Worm (Caenorhabditis elegans) whole organism, mixed stage, embryonic: ENCODE measurements around the gene efl-1.
"Not testable (repeated sequence)": the region's sequence is repeated elsewhere in the genome, so short reads cannot be mapped to it uniquely, and the experiment has no call there.

Source experiments
- M03D4.4 ChIP-seq: sonication (generic microtip); optimal IDR thresholded peaks from 2 replicates; lab custom pipeline; 2017; ENCODE audit warnings: mild to moderate bottlenecking, missing genetic modification characterization, missing compliant biosample characterization
- bed-3 ChIP-seq: fragments of 200-800 bp; sonication (Bioruptor generic); optimal IDR thresholded peaks from 3 replicates; lab custom pipeline; 2018; ENCODE audit warnings: mild to moderate bottlenecking, missing genetic modification characterization, moderate library complexity, missing compliant biosample characterization
- blmp-1 ChIP-seq: fragments of 150-350 bp; optimal IDR thresholded peaks from 2 replicates; lab custom pipeline; 2014; ENCODE audit warnings: missing biosample characterization, missing genetic modification characterization
- ceh-39 ChIP-seq: fragments of 150-350 bp; optimal IDR thresholded peaks from 2 replicates; lab custom pipeline; 2014; ENCODE audit warnings: missing biosample characterization, missing genetic modification characterization
- ceh-43 ChIP-seq: fragments of 200-800 bp; sonication (Bioruptor generic); optimal IDR thresholded peaks from 2 replicates; lab custom pipeline; 2018; ENCODE audit warnings: mild to moderate bottlenecking, missing genetic modification characterization, moderate library complexity, missing compliant biosample characterization
- ceh-83 ChIP-seq: fragments of 200-800 bp; sonication (Bioruptor generic); optimal IDR thresholded peaks from 2 replicates; lab custom pipeline; 2018; ENCODE audit warnings: mild to moderate bottlenecking, missing genetic modification characterization, missing compliant biosample characterization
- ces-1 ChIP-seq: fragments of 150-350 bp; optimal IDR thresholded peaks from 2 replicates; lab custom pipeline; 2014; ENCODE audit warnings: missing biosample characterization, missing genetic modification reagents, missing genetic modification characterization
- cnd-1 ChIP-seq: fragments of 200-800 bp; sonication (Bioruptor generic); optimal IDR thresholded peaks from 2 replicates; lab custom pipeline; 2018; ENCODE audit warnings: mild to moderate bottlenecking, missing genetic modification characterization, missing compliant biosample characterization
- drap-1 ChIP-seq: fragments of 200-800 bp; sonication (Bioruptor generic); optimal IDR thresholded peaks from 3 replicates; lab custom pipeline; 2018; ENCODE audit warnings: mild to moderate bottlenecking, missing genetic modification characterization, missing compliant biosample characterization
- elt-1 ChIP-seq: sonication (generic microtip); optimal IDR thresholded peaks from 2 replicates; lab custom pipeline; 2017; ENCODE audit warnings: missing genetic modification characterization, mild to moderate bottlenecking, missing compliant biosample characterization, antibody characterized with exemption, moderate library complexity, borderline replicate concordance; ENCODE audit not compliant: insufficient read depth
- elt-3 ChIP-seq: fragments of 150-350 bp; optimal IDR thresholded peaks from 2 replicates; lab custom pipeline; 2014; ENCODE audit warnings: missing biosample characterization, missing genetic modification characterization
- flh-1 ChIP-seq: fragments of 200-800 bp; sonication (Bioruptor generic); optimal IDR thresholded peaks from 2 replicates; lab custom pipeline; 2018; ENCODE audit warnings: mild to moderate bottlenecking, missing genetic modification characterization, moderate library complexity, missing compliant biosample characterization
- ham-2 ChIP-seq: fragments of 200-800 bp; sonication (Bioruptor generic); optimal IDR thresholded peaks from 2 replicates; lab custom pipeline; 2018; ENCODE audit warnings: mild to moderate bottlenecking, missing genetic modification characterization, missing compliant biosample characterization
- hlh-1 ChIP-seq: fragments of 150-350 bp; optimal IDR thresholded peaks from 2 replicates; lab custom pipeline; 2014; ENCODE audit warnings: missing biosample characterization, missing genetic modification reagents, missing genetic modification characterization
- lin-32 ChIP-seq: fragments of 200-800 bp; sonication (Bioruptor generic); optimal IDR thresholded peaks from 2 replicates; lab custom pipeline; 2018; ENCODE audit warnings: mild to moderate bottlenecking, missing genetic modification characterization, missing compliant biosample characterization
- mep-1 ChIP-seq: fragments of 150-350 bp; optimal IDR thresholded peaks from 2 replicates; lab custom pipeline; 2017; ENCODE audit warnings: missing biosample characterization, missing genetic modification reagents, missing genetic modification characterization, inconsistent platforms
- mls-2 ChIP-seq: sonication (generic microtip); optimal IDR thresholded peaks from 2 replicates; lab custom pipeline; 2016; ENCODE audit warnings: mild to moderate bottlenecking, missing genetic modification characterization, moderate library complexity, missing compliant biosample characterization
- nhr-12 ChIP-seq: fragments of 150-350 bp; optimal IDR thresholded peaks from 2 replicates; lab custom pipeline; 2014; ENCODE audit warnings: missing biosample characterization, missing genetic modification characterization
- nhr-2 ChIP-seq: fragments of 150-350 bp; optimal IDR thresholded peaks from 2 replicates; lab custom pipeline; 2014; ENCODE audit warnings: missing biosample characterization, missing genetic modification characterization
- nhr-28 ChIP-seq: fragments of 150-350 bp; optimal IDR thresholded peaks from 2 replicates; lab custom pipeline; 2014; ENCODE audit warnings: missing biosample characterization, missing genetic modification characterization
- nhr-76 ChIP-seq: sonication (generic microtip); optimal IDR thresholded peaks from 2 replicates; lab custom pipeline; 2017; ENCODE audit warnings: missing biosample characterization, missing genetic modification characterization
- sem-2 ChIP-seq: fragments of 200-800 bp; sonication (Bioruptor generic); optimal IDR thresholded peaks from 2 replicates; lab custom pipeline; 2018; ENCODE audit warnings: mild to moderate bottlenecking, missing genetic modification characterization, missing compliant biosample characterization
- sptf-1 ChIP-seq: sonication (generic microtip); optimal IDR thresholded peaks from 2 replicates; lab custom pipeline; 2017; ENCODE audit warnings: mild to moderate bottlenecking, missing genetic modification characterization, moderate library complexity, missing compliant biosample characterization
- tbx-8 ChIP-seq: fragments of 200-800 bp; sonication (Bioruptor generic); optimal IDR thresholded peaks from 2 replicates; lab custom pipeline; 2018; ENCODE audit warnings: mild to moderate bottlenecking, missing genetic modification characterization, moderate library complexity, missing compliant biosample characterization
- unc-120 ChIP-seq: sonication (generic microtip); optimal IDR thresholded peaks from 2 replicates; lab custom pipeline; 2017; ENCODE audit warnings: missing genetic modification characterization, missing compliant biosample characterization; ENCODE audit not compliant: poor library complexity, severe bottlenecking
- unc-39 ChIP-seq: fragments of 150-350 bp; optimal IDR thresholded peaks from 2 replicates; lab custom pipeline; 2014; ENCODE audit warnings: missing biosample characterization, missing genetic modification characterization
- unc-62 ChIP-seq: fragments of 150-350 bp; optimal IDR thresholded peaks from 2 replicates; lab custom pipeline; 2014; ENCODE audit warnings: missing biosample characterization, missing genetic modification reagents, missing genetic modification characterization
- ztf-11 ChIP-seq: fragments of 150-350 bp; optimal IDR thresholded peaks from 2 replicates; lab custom pipeline; 2014; ENCODE audit warnings: missing biosample characterization, missing genetic modification characterization

The efl-1 gene

ce11 chrV:16938731-16939130, 26.7 kb downstream of the efl-1 start, which contains the start of gene fbxa-148:
TSS of gene fbxa-148 (plus strand) at chrV:16939031.
- TF ChIP-seq flh-1; unc-120 (tag; lab: Kevin White, UChicago); nhr-12 (tag; lab: Kevin White, UChicago): not testable (repeated sequence)

ce11 chrV:16927345-16927744, 38.1 kb downstream of the efl-1 start, which contains the start of gene Y102A5C.36:
TSS of gene Y102A5C.36 (minus strand) at chrV:16927445.
- TF ChIP-seq cnd-1 (no peak), ces-1 (GFP tag; lab: Kevin White, UChicago) (no peak), sptf-1 (tag; lab: Kevin White, UChicago) (no peak), M03D4.4 (no peak), ztf-11 (tag; lab: Kevin White, UChicago) (no peak), ceh-83 (no peak), mep-1 (no peak), ceh-43 (GFP tag; lab: Kevin White, UChicago) (no peak), ceh-39 (tag; lab: Kevin White, UChicago) (no peak), nhr-2 (tag; lab: Kevin White, UChicago) (no peak), nhr-12 (tag; lab: Kevin White, UChicago) (no peak), bed-3 (GFP tag; lab: Kevin White, UChicago) (no peak), elt-1 (tag; lab: Kevin White, UChicago) (no peak), mls-2 (no peak)
- TF ChIP-seq, all 35 proteins: peak for 0

- TF ChIP-seq mls-2 (no peak), cnd-1 (no peak), unc-62 (no peak), hlh-1 (no peak), mep-1 (no peak)
- TF ChIP-seq, all 35 proteins: peak for 0
These were observed 43.5 kb downstream of the efl-1 start, which contains the start of gene Y102A5C.4 for ce11 chrV:16921952-16922351. TSS of gene Y102A5C.4 (plus strand) at chrV:16922252.

- TF ChIP-seq unc-39 (tag; lab: Kevin White, UChicago) (no peak), mep-1 (no peak), mls-2 (no peak), tbx-8 (GFP tag; lab: Kevin White, UChicago) (no peak), nhr-76 (tag; lab: Kevin White, UChicago) (no peak), lin-32 (GFP tag; lab: Kevin White, UChicago) (no peak), blmp-1 (tag; lab: Kevin White, UChicago) (no peak), ces-1 (GFP tag; lab: Kevin White, UChicago) (no peak), elt-1 (tag; lab: Kevin White, UChicago) (no peak)
These were observed 45.8 kb downstream of the efl-1 start for ce11 chrV:16919675-16920074.

ce11 chrV:16918378-16918777, 47.1 kb downstream of the efl-1 start, which contains the start of the genes fbxa-206 and Y102A5C.2:
TSS of gene fbxa-206 (minus strand) at chrV:16918478.
TSS of gene Y102A5C.2 (plus strand) at chrV:16918731.
- TF ChIP-seq elt-3 (tag; lab: Kevin White, UChicago) (no peak), flh-1 (no peak), ztf-11 (tag; lab: Kevin White, UChicago) (no peak), bed-3 (GFP tag; lab: Kevin White, UChicago) (no peak), M03D4.4 (no peak), blmp-1 (tag; lab: Kevin White, UChicago) (no peak)

- TF ChIP-seq hlh-1 (no peak), ceh-39 (tag; lab: Kevin White, UChicago) (no peak), nhr-28 (no peak), sptf-1 (tag; lab: Kevin White, UChicago) (no peak), nhr-12 (tag; lab: Kevin White, UChicago) (no peak), ceh-43 (GFP tag; lab: Kevin White, UChicago) (no peak), unc-62 (no peak), ham-2 (GFP tag; lab: Kevin White, UChicago) (no peak), unc-39 (tag; lab: Kevin White, UChicago) (no peak), sem-2 (GFP tag; lab: Kevin White, UChicago) (no peak), drap-1 (no peak), nhr-76 (tag; lab: Kevin White, UChicago) (no peak), blmp-1 (tag; lab: Kevin White, UChicago) (no peak), flh-1 (no peak), ztf-11 (tag; lab: Kevin White, UChicago) (no peak), ces-1 (GFP tag; lab: Kevin White, UChicago) (no peak)
- TF ChIP-seq, all 35 proteins: peak for 0
These were observed 49.4 kb downstream of the efl-1 start, which contains the start of gene F09C6.10 for ce11 chrV:16916079-16916478. TSS of gene F09C6.10 (minus strand) at chrV:16916179.
